Fruit fly (Drosophila melanogaster) whole organism, embryonic: Measurements from ENCODE around the gene CG7362.
A peak's percentile ranks its signal among the peaks of the same experiment; 100 is the strongest.

Experiments
- CG10147 ChIP-seq: fragments of 200-800 bp; sonication (Bioruptor generic); optimal IDR thresholded peaks from 2 replicates; lab custom pipeline; 2019; ENCODE audit warnings: missing biosample characterization, mild to moderate bottlenecking, missing genetic modification characterization, moderate library complexity
- CG10209 ChIP-seq: fragments of 200-800 bp; sonication (Bioruptor generic); optimal IDR thresholded peaks from 3 replicates; lab custom pipeline; 2017; ENCODE audit warnings: missing biosample characterization, mild to moderate bottlenecking, missing genetic modification characterization, missing genetic modification reagents
- CG10321 ChIP-seq: fragments of 200-800 bp; sonication (Bioruptor generic); IDR thresholded peaks from 2 replicates; pipeline ENCODE4 v1.3.6; 2022; ENCODE audit warnings: missing biosample characterization, missing genetic modification characterization
- CG10462 ChIP-seq: fragments of 200-800 bp; sonication (Bioruptor generic); optimal IDR thresholded peaks from 2 replicates; lab custom pipeline; 2016; ENCODE audit warnings: missing biosample characterization, missing genetic modification characterization
- CG11085 ChIP-seq: fragments of 200-800 bp; sonication (Bioruptor generic); IDR thresholded peaks from 2 replicates; pipeline ENCODE4 v1.3.6; 2022; ENCODE audit warnings: missing biosample characterization, missing genetic modification characterization
- CG11696 ChIP-seq: fragments of 200-800 bp; sonication (Bioruptor generic); IDR thresholded peaks from 2 replicates; pipeline ENCODE4 v1.3.6; 2022; ENCODE audit warnings: missing biosample characterization, missing genetic modification characterization
- CG12104 ChIP-seq: fragments of 200-800 bp; sonication (Bioruptor generic); optimal IDR thresholded peaks from 3 replicates; lab custom pipeline; 2016; ENCODE audit warnings: missing biosample characterization, missing genetic modification characterization
- CG12744 ChIP-seq: fragments of 200-800 bp; sonication (Bioruptor generic); optimal IDR thresholded peaks from 2 replicates; lab custom pipeline; 2016; ENCODE audit warnings: missing biosample characterization, missing genetic modification characterization
- CG13424 ChIP-seq: fragments of 200-800 bp; sonication (Bioruptor generic); optimal IDR thresholded peaks from 2 replicates; lab custom pipeline; 2019; ENCODE audit warnings: missing biosample characterization, mild to moderate bottlenecking, missing genetic modification characterization, moderate library complexity
- CG15514 ChIP-seq: fragments of 200-800 bp; sonication (Bioruptor generic); optimal IDR thresholded peaks from 3 replicates; lab custom pipeline; 2017; ENCODE audit warnings: missing biosample characterization, missing genetic modification characterization, mild to moderate bottlenecking, moderate library complexity, missing genetic modification reagents
- CG16813 ChIP-seq: fragments of 200-800 bp; sonication (Bioruptor generic); IDR thresholded peaks from 3 replicates; pipeline ENCODE4 v1.3.6; 2022; ENCODE audit warnings: missing biosample characterization, missing genetic modification characterization; ENCODE audit not compliant: partially characterized antibody
- CG17186 ChIP-seq: fragments of 200-800 bp; sonication (Bioruptor generic); optimal IDR thresholded peaks from 3 replicates; lab custom pipeline; 2017; ENCODE audit warnings: missing biosample characterization, missing genetic modification reagents, missing genetic modification characterization
- CG17328 ChIP-seq: fragments of 200-800 bp; sonication (Bioruptor generic); IDR thresholded peaks from 2 replicates; pipeline ENCODE4 v1.3.6; 2022; ENCODE audit warnings: missing biosample characterization, missing genetic modification characterization
- CG17359 ChIP-seq: fragments of 200-800 bp; sonication (Bioruptor generic); optimal IDR thresholded peaks from 3 replicates; lab custom pipeline; 2018; ENCODE audit warnings: missing biosample characterization, mild to moderate bottlenecking, missing genetic modification characterization, moderate library complexity
- CG17912 ChIP-seq: fragments of 200-800 bp; sonication (Bioruptor generic); optimal IDR thresholded peaks from 2 replicates; lab custom pipeline; 2018; ENCODE audit warnings: missing biosample characterization, mild to moderate bottlenecking, missing genetic modification characterization
- CG2116 ChIP-seq: fragments of 200-800 bp; sonication (Bioruptor generic); optimal IDR thresholded peaks from 3 replicates; lab custom pipeline; 2018; ENCODE audit warnings: missing biosample characterization, mild to moderate bottlenecking, missing genetic modification characterization
- CG2678 ChIP-seq: fragments of 200-800 bp; sonication (Bioruptor generic); optimal IDR thresholded peaks from 3 replicates; lab custom pipeline; 2019; ENCODE audit warnings: missing biosample characterization, mild to moderate bottlenecking, missing genetic modification characterization, moderate library complexity
- CG5245 ChIP-seq: fragments of 200-800 bp; sonication (Bioruptor generic); optimal IDR thresholded peaks from 3 replicates; lab custom pipeline; 2016; ENCODE audit warnings: missing biosample characterization, missing genetic modification characterization
- CG6254 ChIP-seq: fragments of 200-800 bp; sonication (Bioruptor generic); optimal IDR thresholded peaks from 3 replicates; lab custom pipeline; 2017; ENCODE audit warnings: mild to moderate bottlenecking, missing biosample characterization, missing genetic modification reagents, missing genetic modification characterization
- CG6854 ChIP-seq: fragments of 200-800 bp; sonication (Bioruptor generic); optimal IDR thresholded peaks from 3 replicates; lab custom pipeline; 2017; ENCODE audit warnings: missing biosample characterization, mild to moderate bottlenecking, missing genetic modification characterization
- CG9437 ChIP-seq: fragments of 200-800 bp; sonication (Bioruptor generic); optimal IDR thresholded peaks from 2 replicates; lab custom pipeline; 2018; ENCODE audit warnings: missing biosample characterization, mild to moderate bottlenecking, missing genetic modification characterization
- CHES-1-like ChIP-seq: fragments of 200-800 bp; sonication (Bioruptor generic); optimal IDR thresholded peaks from 2 replicates; lab custom pipeline; 2016; ENCODE audit warnings: missing biosample characterization, missing genetic modification characterization
- Camta ChIP-seq: fragments of 200-800 bp; sonication (Bioruptor generic); optimal IDR thresholded peaks from 2 replicates; lab custom pipeline; 2016; ENCODE audit warnings: missing biosample characterization, missing genetic modification characterization
- D19A ChIP-seq: fragments of 200-800 bp; optimal IDR thresholded peaks from 3 replicates; lab custom pipeline; 2019; ENCODE audit warnings: missing biosample characterization, mild to moderate bottlenecking, missing genetic modification characterization, moderate library complexity
- Deaf1 ChIP-seq: fragments of 200-800 bp; optimal IDR thresholded peaks from 3 replicates; lab custom pipeline; 2019; ENCODE audit warnings: missing biosample characterization, mild to moderate bottlenecking, missing genetic modification characterization, moderate library complexity
- Dp ChIP-seq: fragments of 200-800 bp; sonication (Bioruptor generic); optimal IDR thresholded peaks from 2 replicates; lab custom pipeline; 2018; ENCODE audit warnings: missing biosample characterization, mild to moderate bottlenecking, missing genetic modification characterization, moderate library complexity
- ERR ChIP-seq: fragments of 200-800 bp; sonication (Bioruptor generic); optimal IDR thresholded peaks from 2 replicates; lab custom pipeline; 2016; ENCODE audit warnings: missing biosample characterization, missing genetic modification characterization
- Ets65A ChIP-seq: fragments of 200-800 bp; sonication (Bioruptor generic); peaks from one replicate; lab custom pipeline; 2016; ENCODE audit warnings: missing biosample characterization, missing genetic modification characterization
- HmgD ChIP-seq: fragments of 200-800 bp; sonication (Bioruptor generic); optimal IDR thresholded peaks from 3 replicates; lab custom pipeline; 2016; ENCODE audit warnings: missing biosample characterization, missing genetic modification characterization
- Hmx ChIP-seq: fragments of 200-800 bp; sonication (Bioruptor generic); optimal IDR thresholded peaks from 2 replicates; lab custom pipeline; 2016; ENCODE audit warnings: missing biosample characterization, missing genetic modification characterization
- Jarid2 ChIP-seq: fragments of 200-800 bp; sonication (Bioruptor generic); optimal IDR thresholded peaks from 3 replicates; lab custom pipeline; 2017; ENCODE audit warnings: mild to moderate bottlenecking, missing biosample characterization, missing genetic modification reagents, missing genetic modification characterization
- Med ChIP-seq: fragments of 200-800 bp; sonication (Bioruptor generic); peaks from one replicate; lab custom pipeline; 2016; ENCODE audit warnings: missing biosample characterization, missing genetic modification characterization, mild to moderate bottlenecking, inconsistent platforms, moderate library complexity
- Nf-YA ChIP-seq: fragments of 200-800 bp; sonication (Bioruptor generic); IDR thresholded peaks from 2 replicates; pipeline ENCODE4 v1.3.6; 2022; ENCODE audit warnings: missing biosample characterization, missing genetic modification characterization
- Oaz ChIP-seq: fragments of 200-800 bp; sonication (Bioruptor generic); IDR thresholded peaks from 2 replicates; pipeline ENCODE4 v1.3.6; 2022; ENCODE audit warnings: missing biosample characterization, missing genetic modification characterization
- Rfx ChIP-seq: fragments of 200-800 bp; sonication (Bioruptor generic); IDR thresholded peaks from 2 replicates; pipeline ENCODE4 v1.3.6; 2022; ENCODE audit warnings: missing biosample characterization, missing genetic modification characterization
- Xrp1 ChIP-seq: fragments of 200-800 bp; sonication (Bioruptor generic); IDR thresholded peaks from 2 replicates; pipeline ENCODE4 v1.3.6; 2022; ENCODE audit warnings: missing biosample characterization, missing genetic modification characterization
- ap ChIP-seq: fragments of 200-800 bp; sonication (Bioruptor generic); IDR thresholded peaks from 2 replicates; pipeline ENCODE4 v1.3.6; 2022; ENCODE audit warnings: missing biosample characterization, missing genetic modification characterization
- eyg ChIP-seq: fragments of 200-800 bp; sonication (Bioruptor generic); optimal IDR thresholded peaks from 3 replicates; lab custom pipeline; 2016; ENCODE audit warnings: missing biosample characterization, missing genetic modification characterization
- kah ChIP-seq: fragments of 200-800 bp; sonication (Bioruptor generic); optimal IDR thresholded peaks from 2 replicates; lab custom pipeline; 2018; ENCODE audit warnings: missing biosample characterization, mild to moderate bottlenecking, missing genetic modification characterization
- ken ChIP-seq: fragments of 200-800 bp; sonication (Bioruptor generic); IDR thresholded peaks from 3 replicates; pipeline ENCODE4 v1.3.6; 2022; ENCODE audit warnings: missing biosample characterization, missing genetic modification characterization
- kni ChIP-seq: fragments of 200-800 bp; sonication (Bioruptor generic); optimal IDR thresholded peaks from 3 replicates; lab custom pipeline; 2017; ENCODE audit warnings: mild to moderate bottlenecking, missing biosample characterization, missing genetic modification reagents, missing genetic modification characterization
- lmd ChIP-seq: fragments of 200-800 bp; sonication (Bioruptor generic); IDR thresholded peaks from 2 replicates; pipeline ENCODE4 v1.3.6; 2022; ENCODE audit warnings: missing biosample characterization, missing genetic modification characterization
- pum ChIP-seq: fragments of 200-800 bp; sonication (Bioruptor generic); optimal IDR thresholded peaks from 2 replicates; lab custom pipeline; 2016; ENCODE audit warnings: missing biosample characterization, missing genetic modification characterization
- slbo ChIP-seq: fragments of 200-800 bp; sonication (Bioruptor generic); IDR thresholded peaks from 2 replicates; pipeline ENCODE4 v1.3.6; 2022; ENCODE audit warnings: missing biosample characterization, missing genetic modification characterization
- sob ChIP-seq: fragments of 200-800 bp; sonication (Bioruptor generic); IDR thresholded peaks from 2 replicates; pipeline ENCODE4 v1.3.6; 2022; ENCODE audit warnings: missing biosample characterization, missing genetic modification characterization
- tna ChIP-seq: fragments of 200-800 bp; sonication (Bioruptor generic); IDR thresholded peaks from 2 replicates; pipeline ENCODE4 v1.3.6; 2022; ENCODE audit warnings: missing biosample characterization, missing genetic modification characterization; ENCODE audit not compliant: partially characterized antibody
- toy ChIP-seq: fragments of 200-800 bp; sonication (Bioruptor generic); IDR thresholded peaks from 2 replicates; pipeline ENCODE4 v1.3.6; 2022; ENCODE audit warnings: missing biosample characterization, missing genetic modification characterization
- vfl ChIP-seq: fragments of 200-800 bp; sonication (Bioruptor generic); optimal IDR thresholded peaks from 2 replicates; lab custom pipeline; 2016; ENCODE audit warnings: missing biosample characterization, missing genetic modification characterization
- vvl ChIP-seq: fragments of 200-800 bp; sonication (Bioruptor generic); IDR thresholded peaks from 2 replicates; pipeline ENCODE4 v1.3.6; 2022; ENCODE audit warnings: missing biosample characterization, missing genetic modification characterization

The CG7362 gene

dm6 chr3R:14737894-14738860, 16.1 kb downstream of the CG7362 start (continued):
- TF ChIP-seq D19A (peak; percentile 87), CG10209 (GFP tag; lab: Kevin White, UChicago) (peak; percentile 93), CG9437 (GFP tag; lab: Kevin White, UChicago) (peak; percentile 83), ken (GFP tag; lab: Robert Waterston, UW) (peak; percentile 95), vvl (peak; percentile 97), CG10321 (GFP tag; lab: Robert Waterston, UW) (peak; percentile 90), CG10147 (GFP tag; lab: Kevin White, UChicago) (peak; percentile 91), eyg (peak; percentile 86), CHES-1-like (GFP tag; lab: Kevin White, UChicago) (peak; percentile 87), CG2116 (GFP tag; lab: Kevin White, UChicago) (peak; percentile 69), lmd (GFP tag; lab: Robert Waterston, UW) (peak; percentile 96), Ets65A (GFP tag; lab: Kevin White, UChicago) (peak; percentile 99), sob (GFP tag; lab: Robert Waterston, UW) (peak; percentile 96), kah (GFP tag; lab: Kevin White, UChicago) (peak; percentile 80), Dp (GFP tag; lab: Kevin White, UChicago) (no peak), CG17328 (GFP tag; lab: Robert Waterston, UW) (peak; percentile 97), CG5245 (GFP tag; lab: Kevin White, UChicago) (peak; percentile 95), CG12104 (GFP tag; lab: Kevin White, UChicago) (peak; percentile 90), tna (GFP tag; lab: Robert Waterston, UW) (0 out of 2 replicates have a peak, but pooled peaks have one; percentile 28), CG6854 (GFP tag; lab: Kevin White, UChicago) (peak; percentile 92), CG10462 (GFP tag; lab: Kevin White, UChicago) (peak; percentile 87), ERR (GFP tag; lab: Kevin White, UChicago) (peak; percentile 86), CG12744 (GFP tag; lab: Kevin White, UChicago) (peak; percentile 86), CG17359 (peak; percentile 97), CG11696 (peak; percentile 82), CG16813 (GFP tag; lab: Robert Waterston, UW) (no peak), vfl (GFP tag; lab: Kevin White, UChicago) (peak; percentile 91), CG17186 (GFP tag; lab: Kevin White, UChicago) (peak; percentile 79), CG11085 (GFP tag; lab: Robert Waterston, UW) (peak; percentile 90), Hmx (GFP tag; lab: Kevin White, UChicago) (peak; percentile 84), HmgD (GFP tag; lab: Kevin White, UChicago) (peak; percentile 69), pum (GFP tag; lab: Kevin White, UChicago) (peak; percentile 95), Med (GFP tag; lab: Kevin White, UChicago) (peak; percentile 99), Deaf1 (peak; percentile 66), CG2678 (peak; percentile 91), kni (GFP tag; lab: Kevin White, UChicago) (peak; percentile 21), toy (GFP tag; lab: Robert Waterston, UW) (peak; percentile 90), CG15514 (GFP tag; lab: Kevin White, UChicago) (peak; percentile 89), Nf-YA (peak; percentile 92), ap (peak; percentile 87), CG17912 (GFP tag; lab: Kevin White, UChicago) (peak; percentile 26), Xrp1 (GFP tag; lab: Robert Waterston, UW) (peak; percentile 97), Oaz (GFP tag; lab: Robert Waterston, UW) (peak; percentile 89), Jarid2 (GFP tag; lab: Kevin White, UChicago) (peak; percentile 76), Rfx (peak; percentile 97), CG13424 (tag; lab: Kevin White, UChicago) (peak; percentile 95), CG6254 (GFP tag; lab: Kevin White, UChicago) (peak; percentile 94), Camta (GFP tag; lab: Kevin White, UChicago) (peak; percentile 94), slbo (GFP tag; lab: Robert Waterston, UW) (peak; percentile 98)
